Worm (Caenorhabditis elegans): ENCODE data around the gene dos-1.

- TF ChIP-seq Y53G8AR.9 (GFP tag; conservative IDR thresholded peaks at IDR 0.05) (no peak), nfya-2 (GFP tag; IDR thresholded peaks at IDR 0.05) (no peak), ztf-18 (tag; optimal IDR thresholded peaks at IDR 0.05) (no peak), him-1 (tag; optimal IDR thresholded peaks at IDR 0.05) (no peak), cebp-2 (GFP tag; IDR thresholded peaks at IDR 0.05) (no peak), ztf-22 (GFP tag; optimal IDR thresholded peaks at IDR 0.05) (no peak), F57C9.4 (tag; optimal IDR thresholded peaks at IDR 0.05) (no peak), unc-62 (GFP tag; optimal IDR thresholded peaks at IDR 0.05) (no peak), Y56A3A.18 (GFP tag; IDR thresholded peaks at IDR 0.05) (no peak), lin-35 (GFP tag; optimal IDR thresholded peaks at IDR 0.05) (no peak)
These were observed 51.0 kb downstream of the dos-1 start, which contains the start of gene irld-34 for ce11 chrIII:9154766-9155165.

Data from whole organism, young adult.